Worm (Caenorhabditis elegans) whole organism, L1 larva: ENCODE data around the gene scrm-8.

Source experiments
- C16A3.4 ChIP-seq: fragments of 150-350 bp; optimal IDR thresholded peaks from 2 replicates; lab custom pipeline; 2014; ENCODE audit warnings: missing biosample characterization, missing genetic modification characterization
- C34B4.2 ChIP-seq: sonication (generic microtip); optimal IDR thresholded peaks from 2 replicates; lab custom pipeline; 2017; ENCODE audit warnings: mild to moderate bottlenecking, missing genetic modification characterization, missing compliant biosample characterization
- F16B12.6 ChIP-seq: fragments of 150-350 bp; optimal IDR thresholded peaks from 2 replicates; lab custom pipeline; 2014; ENCODE audit warnings: missing biosample characterization, missing genetic modification characterization
- Y116A8C.19 ChIP-seq: sonication (generic microtip); optimal IDR thresholded peaks from 2 replicates; lab custom pipeline; 2016; ENCODE audit warnings: missing compliant biosample characterization, missing genetic modification characterization, borderline replicate concordance
- aha-1 ChIP-seq: fragments of 150-350 bp; optimal IDR thresholded peaks from 2 replicates; lab custom pipeline; 2014; ENCODE audit warnings: missing biosample characterization, missing genetic modification characterization
- aly-2 ChIP-seq: fragments of 150-350 bp; optimal IDR thresholded peaks from 2 replicates; lab custom pipeline; 2014; ENCODE audit warnings: missing biosample characterization, missing genetic modification characterization
- blmp-1 ChIP-seq: fragments of 150-350 bp; optimal IDR thresholded peaks from 2 replicates; lab custom pipeline; 2014; ENCODE audit warnings: missing biosample characterization, missing genetic modification characterization
- ceh-82 ChIP-seq, 3 experiments: fragments of 150-350 bp in 1 of 3; sonication (generic microtip) in 2 of 3; optimal IDR thresholded peaks; 2 replicates each; lab custom pipeline; 2014 to 2017; ENCODE audit warnings: missing biosample characterization in 3 of 3, missing genetic modification characterization in 3 of 3
- ceh-90 ChIP-seq: sonication (generic microtip); optimal IDR thresholded peaks from 2 replicates; lab custom pipeline; 2016; ENCODE audit warnings: missing genetic modification characterization, missing compliant biosample characterization
- dpl-1 ChIP-seq, 3 experiments: fragments of 150-350 bp in 2 of 3; sonication (generic microtip) in 1 of 3; optimal IDR thresholded peaks; 2 replicates each; lab custom pipeline; 2014 to 2017; ENCODE audit warnings: missing biosample characterization in 3 of 3, missing genetic modification characterization in 3 of 3, missing genetic modification reagents in 3 of 3
- dsc-1 ChIP-seq: sonication (generic microtip); optimal IDR thresholded peaks from 2 replicates; lab custom pipeline; 2016; ENCODE audit warnings: mild to moderate bottlenecking, missing genetic modification characterization, missing compliant biosample characterization
- efl-3 ChIP-seq: fragments of 200-800 bp; sonication (Bioruptor generic); optimal IDR thresholded peaks from 2 replicates; lab custom pipeline; 2018; ENCODE audit warnings: mild to moderate bottlenecking, missing genetic modification characterization, missing compliant biosample characterization
- elt-2 ChIP-seq: sonication (generic microtip); optimal IDR thresholded peaks from 2 replicates; lab custom pipeline; 2016; ENCODE audit warnings: missing genetic modification characterization, mild to moderate bottlenecking, inconsistent platforms, missing compliant biosample characterization, missing genetic modification reagents
- elt-3 ChIP-seq, 6 experiments: fragments of 150-350 bp in 1 of 6; sonication (generic microtip); optimal IDR thresholded peaks; 2 replicates each; lab custom pipeline; 2017 to 2018; ENCODE audit warnings: missing biosample characterization in 6 of 6, missing genetic modification characterization in 6 of 6, inconsistent platforms in 1 of 6
- fkh-10 ChIP-seq: sonication (generic microtip); optimal IDR thresholded peaks from 2 replicates; lab custom pipeline; 2017; ENCODE audit warnings: missing biosample characterization, missing genetic modification reagents, missing genetic modification characterization
- fkh-4 ChIP-seq: sonication (generic microtip); optimal IDR thresholded peaks from 2 replicates; lab custom pipeline; 2016; ENCODE audit warnings: missing compliant biosample characterization, missing genetic modification characterization, borderline replicate concordance
- fkh-8 ChIP-seq: sonication (generic microtip); optimal IDR thresholded peaks from 2 replicates; lab custom pipeline; 2016; ENCODE audit warnings: mild to moderate bottlenecking, missing genetic modification characterization, missing compliant biosample characterization
- fos-1 ChIP-seq: fragments of 150-350 bp; optimal IDR thresholded peaks from 2 replicates; lab custom pipeline; 2014; ENCODE audit warnings: missing biosample characterization, missing genetic modification characterization
- hpl-2 ChIP-seq: fragments of 150-350 bp; optimal IDR thresholded peaks from 2 replicates; lab custom pipeline; 2014; ENCODE audit warnings: missing biosample characterization, missing genetic modification reagents, missing genetic modification characterization
- jun-1 ChIP-seq: fragments of 150-350 bp; optimal IDR thresholded peaks from 2 replicates; lab custom pipeline; 2014; ENCODE audit warnings: missing biosample characterization, missing genetic modification reagents, missing genetic modification characterization
- lin-13 ChIP-seq: fragments of 150-350 bp; optimal IDR thresholded peaks from 2 replicates; lab custom pipeline; 2014; ENCODE audit warnings: missing biosample characterization, missing genetic modification reagents, missing genetic modification characterization
- lin-14 ChIP-seq: fragments of 200-800 bp; sonication (Bioruptor generic); optimal IDR thresholded peaks from 2 replicates; lab custom pipeline; 2018; ENCODE audit warnings: mild to moderate bottlenecking, missing genetic modification characterization, moderate library complexity, missing compliant biosample characterization
- lin-35 ChIP-seq, 2 experiments: fragments of 150-350 bp; optimal IDR thresholded peaks; 2 replicates each; lab custom pipeline; 2014; ENCODE audit warnings: missing biosample characterization in 2 of 2, missing genetic modification characterization in 2 of 2, missing genetic modification reagents in 2 of 2
- lin-39 ChIP-seq: fragments of 150-350 bp; optimal IDR thresholded peaks from 2 replicates; lab custom pipeline; 2014; ENCODE audit warnings: missing biosample characterization, missing genetic modification reagents, missing genetic modification characterization
- lsy-2 ChIP-seq, 2 experiments: fragments of 150-350 bp; optimal IDR thresholded peaks; 2 replicates each; lab custom pipeline; 2014; ENCODE audit warnings: missing biosample characterization in 2 of 2, missing genetic modification characterization in 2 of 2
- mab-9 ChIP-seq: fragments of 200-800 bp; sonication (Bioruptor generic); IDR thresholded peaks from 2 replicates; pipeline ENCODE4 v1.3.6; 2022; ENCODE audit warnings: missing genetic modification reagents, missing genetic modification characterization, missing compliant biosample characterization
- mdl-1 ChIP-seq, 2 experiments: fragments of 150-350 bp; optimal IDR thresholded peaks; 2 replicates each; lab custom pipeline; 2014 to 2017; ENCODE audit warnings: missing biosample characterization in 2 of 2, missing genetic modification characterization in 2 of 2, inconsistent platforms in 1 of 2
- mef-2 ChIP-seq: fragments of 150-350 bp; optimal IDR thresholded peaks from 2 replicates; lab custom pipeline; 2014; ENCODE audit warnings: missing biosample characterization, missing genetic modification characterization
- mep-1 ChIP-seq: fragments of 150-350 bp; optimal IDR thresholded peaks from 2 replicates; lab custom pipeline; 2014; ENCODE audit warnings: missing biosample characterization, missing genetic modification characterization
- nhr-12 ChIP-seq: sonication (generic microtip); optimal IDR thresholded peaks from 2 replicates; lab custom pipeline; 2017; ENCODE audit warnings: missing biosample characterization, missing genetic modification characterization
- nhr-19 ChIP-seq: fragments of 200-800 bp; sonication (Bioruptor generic); conservative IDR thresholded peaks from 2 replicates; pipeline ENCODE4 v1.3.6; 2022; ENCODE audit warnings: missing genetic modification characterization, missing compliant biosample characterization
- nhr-20 ChIP-seq: sonication (generic microtip); optimal IDR thresholded peaks from 2 replicates; lab custom pipeline; 2016; ENCODE audit warnings: mild to moderate bottlenecking, missing genetic modification characterization, missing compliant biosample characterization
- nhr-237 ChIP-seq: fragments of 150-350 bp; optimal IDR thresholded peaks from 2 replicates; lab custom pipeline; 2014; ENCODE audit warnings: missing biosample characterization, missing genetic modification characterization
- nhr-71 ChIP-seq: sonication (generic microtip); optimal IDR thresholded peaks from 2 replicates; lab custom pipeline; 2016; ENCODE audit warnings: mild to moderate bottlenecking, missing genetic modification characterization, moderate library complexity, missing compliant biosample characterization
- nhr-76 ChIP-seq: sonication (generic microtip); optimal IDR thresholded peaks from 2 replicates; lab custom pipeline; 2017; ENCODE audit warnings: missing biosample characterization, missing genetic modification characterization
- nhr-77 ChIP-seq: fragments of 150-350 bp; optimal IDR thresholded peaks from 2 replicates; lab custom pipeline; 2014; ENCODE audit warnings: missing biosample characterization, missing genetic modification characterization
- nhr-84 ChIP-seq: sonication (generic microtip); optimal IDR thresholded peaks from 2 replicates; lab custom pipeline; 2017; ENCODE audit warnings: missing biosample characterization, missing genetic modification characterization
- nhr-90 ChIP-seq: sonication (generic microtip); optimal IDR thresholded peaks from 2 replicates; lab custom pipeline; 2016; ENCODE audit warnings: mild to moderate bottlenecking, missing genetic modification characterization, missing compliant biosample characterization; ENCODE audit not compliant: poor library complexity
- pag-3 ChIP-seq: sonication (generic microtip); optimal IDR thresholded peaks from 2 replicates; lab custom pipeline; 2017; ENCODE audit warnings: missing genetic modification characterization, mild to moderate bottlenecking, missing compliant biosample characterization, antibody characterized with exemption, borderline replicate concordance; ENCODE audit not compliant: insufficient read depth
- pax-3 ChIP-seq: fragments of 200-800 bp; sonication (Bioruptor generic); optimal IDR thresholded peaks from 2 replicates; lab custom pipeline; 2018; ENCODE audit warnings: mild to moderate bottlenecking, missing genetic modification characterization, moderate library complexity, missing compliant biosample characterization
- pqm-1 ChIP-seq: sonication (generic microtip); optimal IDR thresholded peaks from 3 replicates; lab custom pipeline; 2017; ENCODE audit warnings: missing biosample characterization, missing genetic modification characterization
- rnt-1 ChIP-seq: sonication (generic microtip); optimal IDR thresholded peaks from 2 replicates; lab custom pipeline; 2016; ENCODE audit warnings: mild to moderate bottlenecking, missing genetic modification characterization, moderate library complexity, missing compliant biosample characterization
- skn-1 ChIP-seq: fragments of 150-350 bp; optimal IDR thresholded peaks from 2 replicates; lab custom pipeline; 2014; ENCODE audit warnings: missing biosample characterization, missing genetic modification characterization
- snpc-4 ChIP-seq: fragments of 150-350 bp; optimal IDR thresholded peaks from 2 replicates; lab custom pipeline; 2014; ENCODE audit warnings: missing biosample characterization, missing genetic modification characterization
- snu-23 ChIP-seq: sonication (generic microtip); optimal IDR thresholded peaks from 2 replicates; lab custom pipeline; 2016; ENCODE audit warnings: missing genetic modification characterization, missing compliant biosample characterization
- swsn-7 ChIP-seq: sonication (generic microtip); optimal IDR thresholded peaks from 2 replicates; lab custom pipeline; 2016; ENCODE audit warnings: missing genetic modification characterization, missing compliant biosample characterization
- tlp-1 ChIP-seq: fragments of 150-350 bp; optimal IDR thresholded peaks from 2 replicates; lab custom pipeline; 2014; ENCODE audit warnings: missing biosample characterization, missing genetic modification characterization
- vab-15 ChIP-seq: sonication (generic microtip); optimal IDR thresholded peaks from 2 replicates; lab custom pipeline; 2017; ENCODE audit warnings: missing genotype, mild to moderate bottlenecking, missing genetic modification characterization, missing compliant biosample characterization
- xbp-1 ChIP-seq: sonication (generic microtip); optimal IDR thresholded peaks from 2 replicates; lab custom pipeline; 2016; ENCODE audit warnings: missing genetic modification characterization, missing compliant biosample characterization
- zip-4 ChIP-seq: fragments of 200-800 bp; sonication (Bioruptor generic); optimal IDR thresholded peaks from 2 replicates; lab custom pipeline; 2018; ENCODE audit warnings: mild to moderate bottlenecking, missing genetic modification characterization, moderate library complexity, missing compliant biosample characterization

The scrm-8 gene

DNA sequence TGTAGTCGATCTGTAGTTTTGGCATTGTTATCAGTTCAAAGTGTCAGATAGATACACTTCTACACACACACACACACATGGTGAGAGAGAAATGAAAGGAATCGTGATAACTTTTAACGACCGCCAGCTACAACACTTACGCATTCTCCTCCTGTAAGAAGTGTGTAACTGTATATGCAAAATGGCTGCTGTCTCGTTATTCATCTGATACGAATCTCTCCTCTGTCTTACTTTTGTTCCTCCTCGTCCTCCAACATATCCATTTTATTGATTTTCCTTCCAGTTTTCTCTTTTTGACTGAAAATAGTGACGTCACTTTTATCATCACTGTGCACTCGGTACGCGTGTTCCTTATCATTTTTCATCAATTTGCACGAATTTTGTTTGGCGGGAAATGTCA lies 48.2 kb downstream of the scrm-8 start:
- TF ChIP-seq nhr-20 (tag; lab: Kevin White, UChicago) (peak; percentile 11), lin-14 (GFP tag; lab: Kevin White, UChicago) (no peak), nhr-71 (tag; lab: Kevin White, UChicago) (peak; percentile 10), nhr-76 (tag; lab: Kevin White, UChicago) (no peak), lin-35 (GFP tag; optimal IDR thresholded peaks at IDR 0.05; lab: Kevin White, UChicago) (peak in 1 of 2 experiments; percentile 12), elt-2 (tag; lab: Kevin White, UChicago) (peak; percentile 68)

DNA sequence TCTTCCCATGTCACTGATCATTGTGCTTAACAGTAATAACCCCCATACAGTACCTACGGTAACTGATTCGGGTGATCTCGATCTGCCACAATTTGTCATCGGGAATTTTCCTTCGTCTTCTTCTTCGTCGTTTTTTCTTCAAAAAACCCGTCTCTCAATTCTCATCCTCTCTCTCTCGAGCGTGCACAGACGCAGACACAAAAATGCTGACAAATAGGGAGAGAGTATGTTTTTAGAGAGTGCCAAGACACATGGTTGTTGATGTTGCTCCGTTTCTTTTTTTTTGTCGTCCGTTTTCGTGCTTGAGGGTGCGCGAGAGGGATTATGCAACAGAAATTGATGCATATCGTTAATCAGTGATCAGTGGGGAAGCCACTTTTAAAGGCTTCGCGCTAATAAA lies 50.9 kb downstream of the scrm-8 start:
- no peak for TF ChIP-seq nhr-84 (tag; lab: Kevin White, UChicago)
- peak; percentile 88 for TF ChIP-seq lin-14 (GFP tag; lab: Kevin White, UChicago)
- peak; percentile 73 for TF ChIP-seq fkh-8
- peak; percentile 52 for TF ChIP-seq nhr-77 (tag; lab: Kevin White, UChicago)
- TF ChIP-seq elt-3 (tag; optimal IDR thresholded peaks at IDR 0.05; lab: Kevin White, UChicago), result peak in 3 of 6 experiments; percentile 23 to 72 (median 47)
- peak; percentile 7 for TF ChIP-seq pax-3 (tag; lab: Kevin White, UChicago)
- TF ChIP-seq pag-3 (tag; lab: Kevin White, UChicago), result no peak
- TF ChIP-seq vab-15 (tag; lab: Kevin White, UChicago), result no peak
- TF ChIP-seq ceh-82 (tag; optimal IDR thresholded peaks at IDR 0.05; lab: Kevin White, UChicago), result peak; percentile 21 to 61 (median 39)
- TF ChIP-seq fkh-4, result no peak
- peak; percentile 100 for TF ChIP-seq skn-1 (tag; lab: Kevin White, UChicago)
- no peak for TF ChIP-seq tlp-1 (tag; lab: Kevin White, UChicago)
- peak; percentile 34 for TF ChIP-seq nhr-19 (GFP tag; lab: Robert Waterston, UW)
- TF ChIP-seq ceh-90 (tag; lab: Kevin White, UChicago), result no peak
- TF ChIP-seq fkh-10 (GFP tag; lab: Kevin White, UChicago), result peak; percentile 52
- no peak for TF ChIP-seq aha-1 (tag; lab: Kevin White, UChicago)
- peak; percentile 51 for TF ChIP-seq C16A3.4 (tag; lab: Kevin White, UChicago)
- TF ChIP-seq swsn-7 (tag; lab: Kevin White, UChicago), result peak; percentile 54
- TF ChIP-seq dsc-1 (tag; lab: Kevin White, UChicago), result peak; percentile 5
- TF ChIP-seq mep-1 (tag; lab: Kevin White, UChicago), result peak; percentile 78
- no peak for TF ChIP-seq snpc-4 (tag; lab: Kevin White, UChicago)
- no peak for TF ChIP-seq Y116A8C.19
- peak; percentile 80 for TF ChIP-seq snu-23 (GFP tag; lab: Kevin White, UChicago)
- TF ChIP-seq lsy-2 (tag; optimal IDR thresholded peaks at IDR 0.05; lab: Kevin White, UChicago), result peak; percentile 63 to 89
- TF ChIP-seq rnt-1, result peak; percentile 43
- TF ChIP-seq mab-9 (GFP tag; lab: Robert Waterston, UW), result no peak
- peak in 2 of 3 experiments; percentile 24 to 45 for TF ChIP-seq dpl-1 (GFP tag; optimal IDR thresholded peaks at IDR 0.05; lab: Kevin White, UChicago)
- TF ChIP-seq lin-13 (GFP tag; lab: Kevin White, UChicago), result peak; percentile 63
- peak; percentile 18 for TF ChIP-seq nhr-237 (tag; lab: Kevin White, UChicago)
- TF ChIP-seq lin-35 (GFP tag; optimal IDR thresholded peaks at IDR 0.05; lab: Kevin White, UChicago), result peak; percentile 49 to 68
- TF ChIP-seq F16B12.6 (tag; lab: Kevin White, UChicago), result peak; percentile 39
- no peak for TF ChIP-seq mef-2 (tag; lab: Kevin White, UChicago)
- TF ChIP-seq efl-3 (GFP tag; lab: Kevin White, UChicago), result no peak
- peak; percentile 29 for TF ChIP-seq nhr-90 (tag; lab: Kevin White, UChicago)
- no peak for TF ChIP-seq pqm-1 (tag; lab: Kevin White, UChicago)
- TF ChIP-seq lin-39 (tag; lab: Kevin White, UChicago), result no peak
- TF ChIP-seq xbp-1 (tag; lab: Kevin White, UChicago), result peak; percentile 10
- TF ChIP-seq nhr-20 (tag; lab: Kevin White, UChicago), result peak; percentile 72
- TF ChIP-seq fos-1 (tag; lab: Kevin White, UChicago), result peak; percentile 15
- TF ChIP-seq mdl-1 (tag; optimal IDR thresholded peaks at IDR 0.05; lab: Kevin White, UChicago), result peak in 1 of 2 experiments; percentile 81
- TF ChIP-seq blmp-1, result peak; percentile 76
- no peak for TF ChIP-seq nhr-12 (tag; lab: Kevin White, UChicago)
- TF ChIP-seq zip-4 (GFP tag; lab: Kevin White, UChicago), result no peak
- no peak for TF ChIP-seq hpl-2 (GFP tag; lab: Kevin White, UChicago)
- TF ChIP-seq aly-2, result no peak
- TF ChIP-seq jun-1 (tag; lab: Kevin White, UChicago), result peak; percentile 11
- TF ChIP-seq C34B4.2, result no peak
